Worm (Caenorhabditis elegans) whole organism, late embryonic: ENCODE measurements around the gene F48D6.4.

Experiments
- C08G9.2 ChIP-seq: sonication (generic microtip); optimal IDR thresholded peaks from 2 replicates; lab custom pipeline; 2016; ENCODE audit warnings: mild to moderate bottlenecking, missing genetic modification characterization, moderate library complexity, missing compliant biosample characterization
- F13H6.1 ChIP-seq: sonication (generic microtip); optimal IDR thresholded peaks from 2 replicates; lab custom pipeline; 2016; ENCODE audit warnings: missing genetic modification characterization, missing compliant biosample characterization
- K02D7.2 ChIP-seq: sonication (generic microtip); optimal IDR thresholded peaks from 2 replicates; lab custom pipeline; 2017; ENCODE audit warnings: mild to moderate bottlenecking, missing genetic modification characterization, missing compliant biosample characterization
- K09A11.1 ChIP-seq: sonication (generic microtip); optimal IDR thresholded peaks from 2 replicates; lab custom pipeline; 2017; ENCODE audit warnings: antibody characterized with exemption, mild to moderate bottlenecking, missing genetic modification characterization, missing compliant biosample characterization; ENCODE audit not compliant: insufficient read depth
- T23F11.4 ChIP-seq: fragments of 200-800 bp; sonication (Bioruptor generic); optimal IDR thresholded peaks from 2 replicates; lab custom pipeline; 2018; ENCODE audit warnings: mild to moderate bottlenecking, missing genetic modification characterization, missing compliant biosample characterization
- Y22D7AL.16 ChIP-seq: sonication (generic microtip); optimal IDR thresholded peaks from 2 replicates; lab custom pipeline; 2016; ENCODE audit warnings: missing genetic modification characterization, missing compliant biosample characterization
- ceh-18 ChIP-seq: sonication (generic microtip); optimal IDR thresholded peaks from 2 replicates; lab custom pipeline; 2016; ENCODE audit warnings: missing genetic modification characterization, missing compliant biosample characterization
- ceh-24 ChIP-seq: sonication (generic microtip); optimal IDR thresholded peaks from 2 replicates; lab custom pipeline; 2016; ENCODE audit warnings: mild to moderate bottlenecking, missing genetic modification characterization, missing compliant biosample characterization
- ceh-30 ChIP-seq: fragments of 150-350 bp; optimal IDR thresholded peaks from 2 replicates; lab custom pipeline; 2014; ENCODE audit warnings: missing biosample characterization, missing genetic modification characterization
- ceh-31 ChIP-seq: sonication (generic microtip); optimal IDR thresholded peaks from 2 replicates; lab custom pipeline; 2016; ENCODE audit warnings: missing genetic modification characterization, missing compliant biosample characterization
- ceh-34 ChIP-seq: sonication (generic microtip); optimal IDR thresholded peaks from 2 replicates; lab custom pipeline; 2016; ENCODE audit warnings: mild to moderate bottlenecking, missing genetic modification characterization, missing compliant biosample characterization
- ceh-9 ChIP-seq: sonication (generic microtip); optimal IDR thresholded peaks from 2 replicates; lab custom pipeline; 2016; ENCODE audit warnings: mild to moderate bottlenecking, missing genetic modification characterization, inconsistent platforms, missing compliant biosample characterization
- che-1 ChIP-seq: sonication (generic microtip); optimal IDR thresholded peaks from 2 replicates; lab custom pipeline; 2016; ENCODE audit warnings: mild to moderate bottlenecking, missing genetic modification characterization, missing compliant biosample characterization
- dmd-4 ChIP-seq: sonication (generic microtip); optimal IDR thresholded peaks from 2 replicates; lab custom pipeline; 2016; ENCODE audit warnings: borderline replicate concordance, missing genetic modification characterization, missing compliant biosample characterization
- elt-2 ChIP-seq: sonication (generic microtip); optimal IDR thresholded peaks from 2 replicates; lab custom pipeline; 2016; ENCODE audit warnings: missing genetic modification reagents, missing genetic modification characterization, missing compliant biosample characterization
- eyg-1 ChIP-seq: sonication (generic microtip); optimal IDR thresholded peaks from 2 replicates; lab custom pipeline; 2016; ENCODE audit warnings: missing genotype, missing genetic modification characterization, missing compliant biosample characterization
- fkh-10 ChIP-seq: fragments of 150-350 bp; optimal IDR thresholded peaks from 2 replicates; lab custom pipeline; 2014; ENCODE audit warnings: missing biosample characterization, missing genetic modification reagents, missing genetic modification characterization
- fkh-6 ChIP-seq: sonication (generic microtip); optimal IDR thresholded peaks from 2 replicates; lab custom pipeline; 2016; ENCODE audit warnings: missing genetic modification characterization, missing compliant biosample characterization
- hlh-15 ChIP-seq: sonication (generic microtip); optimal IDR thresholded peaks from 2 replicates; lab custom pipeline; 2016; ENCODE audit warnings: missing genetic modification characterization, missing compliant biosample characterization
- hlh-30 ChIP-seq: sonication (generic microtip); optimal IDR thresholded peaks from 2 replicates; lab custom pipeline; 2017; ENCODE audit warnings: antibody characterized with exemption, missing genetic modification characterization, missing compliant biosample characterization; ENCODE audit not compliant: insufficient read depth
- lim-6 ChIP-seq: sonication (generic microtip); optimal IDR thresholded peaks from 2 replicates; lab custom pipeline; 2016; ENCODE audit warnings: missing genetic modification characterization, missing compliant biosample characterization
- mec-3 ChIP-seq: sonication (generic microtip); optimal IDR thresholded peaks from 2 replicates; lab custom pipeline; 2016; ENCODE audit warnings: borderline replicate concordance, missing genetic modification characterization, missing compliant biosample characterization
- nfya-1 ChIP-seq: sonication (generic microtip); optimal IDR thresholded peaks from 2 replicates; lab custom pipeline; 2017; ENCODE audit warnings: missing genetic modification characterization, mild to moderate bottlenecking, missing compliant biosample characterization, antibody characterized with exemption, moderate library complexity
- nhr-232 ChIP-seq: sonication (generic microtip); optimal IDR thresholded peaks from 2 replicates; lab custom pipeline; 2016; ENCODE audit warnings: missing genetic modification characterization, missing compliant biosample characterization
- npax-4 ChIP-seq: sonication (generic microtip); optimal IDR thresholded peaks from 2 replicates; lab custom pipeline; 2016; ENCODE audit warnings: missing genetic modification characterization, missing compliant biosample characterization
- pat-9 ChIP-seq: fragments of 200-800 bp; sonication (Bioruptor generic); optimal IDR thresholded peaks from 2 replicates; lab custom pipeline; 2018; ENCODE audit warnings: mild to moderate bottlenecking, missing genetic modification characterization, moderate library complexity, missing compliant biosample characterization
- pax-1 ChIP-seq: fragments of 150-350 bp; optimal IDR thresholded peaks from 2 replicates; lab custom pipeline; 2014; ENCODE audit warnings: missing biosample characterization, missing genetic modification characterization
- pros-1 ChIP-seq: fragments of 150-350 bp; optimal IDR thresholded peaks from 2 replicates; lab custom pipeline; 2014; ENCODE audit warnings: missing biosample characterization, missing genetic modification reagents, missing genetic modification characterization
- ref-2 ChIP-seq: sonication (generic microtip); optimal IDR thresholded peaks from 2 replicates; lab custom pipeline; 2016; ENCODE audit warnings: missing genetic modification characterization, missing compliant biosample characterization
- rnt-1 ChIP-seq: sonication (generic microtip); optimal IDR thresholded peaks from 2 replicates; lab custom pipeline; 2016; ENCODE audit warnings: missing genetic modification characterization, missing compliant biosample characterization
- sdc-2 ChIP-seq: sonication (generic microtip); optimal IDR thresholded peaks from 2 replicates; lab custom pipeline; 2016; ENCODE audit warnings: missing genotype, missing genetic modification characterization, missing compliant biosample characterization
- sox-2 ChIP-seq: fragments of 200-800 bp; sonication (Bioruptor generic); IDR thresholded peaks from 2 replicates; pipeline ENCODE4 v1.3.6; 2022; ENCODE audit warnings: missing genetic modification reagents, missing genetic modification characterization, missing compliant biosample characterization
- syd-9 ChIP-seq: sonication (generic microtip); optimal IDR thresholded peaks from 2 replicates; lab custom pipeline; 2016; ENCODE audit warnings: mild to moderate bottlenecking, missing genetic modification characterization, moderate library complexity, missing compliant biosample characterization
- tbx-2 ChIP-seq: sonication (generic microtip); optimal IDR thresholded peaks from 2 replicates; lab custom pipeline; 2016; ENCODE audit warnings: missing genetic modification characterization, missing compliant biosample characterization
- tbx-7 ChIP-seq: sonication (generic microtip); optimal IDR thresholded peaks from 2 replicates; lab custom pipeline; 2016; ENCODE audit warnings: missing genotype, missing genetic modification characterization, missing compliant biosample characterization
- unc-42 ChIP-seq: sonication (generic microtip); optimal IDR thresholded peaks from 2 replicates; lab custom pipeline; 2016; ENCODE audit warnings: missing genotype, missing genetic modification characterization, missing compliant biosample characterization
- unc-55 ChIP-seq: sonication (generic microtip); optimal IDR thresholded peaks from 2 replicates; lab custom pipeline; 2017; ENCODE audit warnings: missing biosample characterization, missing genetic modification reagents, missing genetic modification characterization
- ztf-16 ChIP-seq: sonication (generic microtip); optimal IDR thresholded peaks from 2 replicates; lab custom pipeline; 2017; ENCODE audit warnings: missing genetic modification characterization, missing compliant biosample characterization

Gene F48D6.4

ce11 chrX:4273614-4274013 is 26.6 kb upstream of the F48D6.4 start, which contains the start of gene C52B9.10:
Gene C52B9.10, plus strand, starts transcription at chrX:4273914.
- TF ChIP-seq pros-1 = no peak
- TF ChIP-seq fkh-6 (tag; lab: Kevin White, UChicago) = no peak
- no peak for TF ChIP-seq Y22D7AL.16
- TF ChIP-seq sox-2 (GFP tag; lab: Robert Waterston, UW) = no peak
- TF ChIP-seq ceh-30 (tag; lab: Kevin White, UChicago) = no peak
- no peak for TF ChIP-seq K02D7.2 (tag; lab: Kevin White, UChicago)
- no peak for TF ChIP-seq hlh-30
- no peak for TF ChIP-seq pat-9 (tag; lab: Kevin White, UChicago)
- TF ChIP-seq nhr-232 (tag; lab: Kevin White, UChicago) = no peak
- TF ChIP-seq mec-3 = no peak
- TF ChIP-seq C08G9.2 (tag; lab: Kevin White, UChicago) = no peak
- no peak for TF ChIP-seq ceh-9 (tag; lab: Kevin White, UChicago)
- no peak for TF ChIP-seq ceh-31 (tag; lab: Kevin White, UChicago)
- TF ChIP-seq ceh-24 (tag; lab: Kevin White, UChicago) = no peak

ce11 chrX:4268396-4268795 is 21.4 kb upstream of the F48D6.4 start:
- TF ChIP-seq elt-2 (tag; lab: Kevin White, UChicago) (peak; percentile 79), sdc-2 (tag; lab: Kevin White, UChicago) (no peak)
- TF ChIP-seq, all 69 proteins: peak for 1

DNA sequence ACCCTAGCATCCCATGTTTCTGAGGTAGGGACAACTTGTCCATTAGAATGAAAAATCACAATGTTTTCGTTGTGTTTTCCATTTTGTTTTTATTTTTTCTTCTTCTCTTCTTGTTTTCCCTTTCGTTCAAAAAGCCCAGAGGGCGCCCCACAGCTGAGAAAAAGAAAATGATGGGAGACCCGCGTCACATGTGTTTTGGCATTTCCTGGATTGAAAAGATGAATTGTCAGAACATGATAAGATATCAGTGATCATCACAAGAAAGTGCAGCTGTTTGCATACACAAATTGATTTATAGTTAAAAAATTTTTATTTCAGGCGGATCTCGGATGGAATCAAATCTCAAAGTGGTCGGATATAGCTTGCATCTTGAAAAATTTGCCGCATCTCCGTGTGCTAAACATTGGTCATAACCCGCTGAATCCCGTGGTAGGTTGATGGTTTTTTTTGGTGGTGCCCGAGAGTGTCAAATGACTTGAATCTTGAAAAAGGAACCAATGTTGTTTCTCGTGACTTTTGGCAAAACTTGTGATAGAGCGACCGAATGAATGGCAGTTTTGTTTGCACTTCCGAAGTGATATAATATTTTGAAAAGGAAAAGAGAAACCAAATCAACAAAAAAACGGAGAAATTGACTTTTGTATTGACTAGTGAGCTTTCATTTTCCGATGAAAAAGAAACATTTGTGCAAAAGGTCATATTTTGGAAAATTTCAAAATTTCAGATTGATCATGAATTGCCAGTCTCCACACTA is 19.3 kb upstream of the F48D6.4 start:
- TF ChIP-seq ceh-30 (tag; lab: Kevin White, UChicago) (no peak), ceh-18 (peak; percentile 53), che-1 (no peak), eyg-1 (tag; lab: Kevin White, UChicago) (no peak), hlh-30 (peak; percentile 17), dmd-4 (tag; lab: Kevin White, UChicago) (no peak)

DNA sequence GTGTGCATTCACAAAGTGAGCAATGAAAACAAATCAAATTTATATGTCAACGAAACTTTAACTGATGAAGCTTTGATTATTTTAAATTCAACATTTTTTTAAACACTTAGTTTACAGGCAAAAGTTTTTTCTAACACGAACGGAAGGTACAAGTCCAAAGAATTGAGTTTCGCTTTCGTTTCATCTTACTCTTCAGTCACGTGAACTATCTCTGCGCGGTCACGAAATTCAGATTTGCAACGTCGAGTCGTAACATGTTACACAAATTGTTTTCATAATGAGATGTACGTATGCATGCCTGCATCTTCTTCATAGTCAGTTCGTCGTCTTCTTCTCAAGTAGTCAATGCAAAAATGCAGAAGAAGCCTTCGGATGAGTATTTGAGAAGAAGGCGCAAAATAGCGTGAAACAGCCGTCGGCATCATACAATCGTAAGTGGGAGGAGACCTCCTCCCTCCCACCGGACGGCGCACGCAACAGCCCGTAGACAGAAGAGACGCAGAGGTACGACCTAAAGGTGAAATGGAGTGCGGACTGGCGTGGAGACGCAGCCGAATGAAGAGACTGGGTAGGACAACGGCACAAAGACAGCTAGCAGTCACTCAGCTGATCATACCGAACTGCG is 18.4 kb upstream of the F48D6.4 start, which contains the start of gene coel-1:
Gene coel-1, plus strand, starts transcription at position 381 of the 625 bp plus-strand sequence.
- TF ChIP-seq rnt-1 (tag; lab: Kevin White, UChicago) (peak; percentile 43), ceh-34 (tag; lab: Kevin White, UChicago) (peak; percentile 50), nfya-1 (tag; lab: Kevin White, UChicago) (peak; percentile 77), fkh-10 (GFP tag; lab: Kevin White, UChicago) (peak; percentile 38), F13H6.1 (tag; lab: Kevin White, UChicago) (peak; percentile 29), hlh-15 (no peak), unc-42 (tag; lab: Kevin White, UChicago) (peak; percentile 52), ceh-18 (peak; percentile 67), hlh-30 (peak; percentile 24), unc-55 (GFP tag; lab: Kevin White, UChicago) (peak; percentile 26), tbx-7 (tag; lab: Kevin White, UChicago) (no peak), C08G9.2 (tag; lab: Kevin White, UChicago) (no peak), sdc-2 (tag; lab: Kevin White, UChicago) (peak; percentile 75), K02D7.2 (tag; lab: Kevin White, UChicago) (no peak), lim-6 (tag; lab: Kevin White, UChicago) (peak; percentile 5), fkh-6 (tag; lab: Kevin White, UChicago) (peak; percentile 30), ceh-31 (tag; lab: Kevin White, UChicago) (peak; percentile 85), pax-1 (no peak), tbx-2 (peak; percentile 87), npax-4 (tag; lab: Kevin White, UChicago) (no peak), ceh-30 (tag; lab: Kevin White, UChicago) (no peak), ref-2 (tag; lab: Kevin White, UChicago) (peak; percentile 57), ztf-16 (tag; lab: Kevin White, UChicago) (peak; percentile 52), pros-1 (peak; percentile 39), dmd-4 (tag; lab: Kevin White, UChicago) (no peak), K09A11.1 (tag; lab: Kevin White, UChicago) (peak; percentile 47), T23F11.4 (GFP tag; lab: Kevin White, UChicago) (no peak), syd-9 (tag; lab: Kevin White, UChicago) (peak; percentile 53)
- TF ChIP-seq, all 69 proteins: peak for 19
